Fruit fly (Drosophila melanogaster): Measurements from ENCODE around the gene Ucp4B.

Gene Ucp4B

dm6 chr2L:5999247-5999646 lies 29.6 kb downstream of the Ucp4B start, which contains the start of gene Kdm5 (continued):
- TF ChIP-seq slp2 (GFP tag; optimal IDR thresholded peaks at IDR 0.05) (no peak), CG1024 (GFP tag; IDR thresholded peaks at IDR 0.05) (no peak), jigr1 (GFP tag; IDR thresholded peaks at IDR 0.05) (no peak), bigmax (GFP tag; optimal IDR thresholded peaks at IDR 0.05) (peak; percentile 31), CG6791 (GFP tag; IDR thresholded peaks at IDR 0.05; ENCODE audit: partially characterized antibody) (peak; percentile 55), CG11247 (GFP tag; IDR thresholded peaks at IDR 0.05) (peak; percentile 41; the same call in 1 of the 2 replicates), CG11398 (GFP tag; optimal IDR thresholded peaks at IDR 0.05) (peak; percentile 6), psq (GFP tag; optimal IDR thresholded peaks at IDR 0.05) (no peak), Blimp-1 (GFP tag; optimal IDR thresholded peaks at IDR 0.05) (no peak), CG2129 (GFP tag; IDR thresholded peaks at IDR 0.05; ENCODE audit: partially characterized antibody) (no peak), tll (GFP tag; optimal IDR thresholded peaks at IDR 0.05) (no peak), CG12942 (GFP tag; optimal IDR thresholded peaks at IDR 0.05) (no peak), her (GFP tag; optimal IDR thresholded peaks at IDR 0.05) (no peak), CG17359 (tag; optimal IDR thresholded peaks at IDR 0.05) (no peak), CG31388 (GFP tag; optimal IDR thresholded peaks at IDR 0.05) (no peak), bbx (GFP tag; IDR thresholded peaks at IDR 0.05; ENCODE audit: partially characterized antibody) (no peak; the same call in 1 of the 2 replicates), CG6654 (GFP tag; optimal IDR thresholded peaks at IDR 0.05) (no peak), trh (GFP tag; optimal IDR thresholded peaks at IDR 0.05) (no peak), C15 (GFP tag; IDR thresholded peaks at IDR 0.05) (no peak), Mes4 (GFP tag; optimal IDR thresholded peaks at IDR 0.05) (peak; percentile 14), Sin3A (optimal IDR thresholded peaks at IDR 0.05) (peak; percentile 49), CG17361 (GFP tag; IDR thresholded peaks at IDR 0.05) (no peak), luna (GFP tag; optimal IDR thresholded peaks at IDR 0.05) (no peak), hth (optimal IDR thresholded peaks at IDR 0.05) (no peak), Kr (GFP tag; optimal IDR thresholded peaks at IDR 0.05) (no peak), CG34422 (GFP tag; IDR thresholded peaks at IDR 0.05) (peak; percentile 65; the same call in 2 of the 3 replicates), CG7963 (GFP tag; IDR thresholded peaks at IDR 0.05; ENCODE audit: partially characterized antibody) (no peak), Doc2 (GFP tag; IDR thresholded peaks at IDR 0.05) (no peak), fd96Cb (tag; optimal IDR thresholded peaks at IDR 0.05) (no peak), HmgD (GFP tag; optimal IDR thresholded peaks at IDR 0.05) (peak; percentile 62), dan (GFP tag; IDR thresholded peaks at IDR 0.05) (no peak), Meics (GFP tag; optimal IDR thresholded peaks at IDR 0.05) (peak; percentile 39), vvl (GFP tag; IDR thresholded peaks at IDR 0.05) (peak; percentile 61), Stat92E (GFP tag; optimal IDR thresholded peaks at IDR 0.05) (peak in 1 of 3 experiments; percentile 4), CG9797 (GFP tag; optimal IDR thresholded peaks at IDR 0.05) (peak; percentile 89), CG16813 (GFP tag; IDR thresholded peaks at IDR 0.05; ENCODE audit: partially characterized antibody) (0 out of 3 replicates have a peak, but pooled peaks have one; percentile 36), CG4707 (GFP tag; optimal IDR thresholded peaks at IDR 0.05) (no peak), Hr78 (GFP tag; optimal IDR thresholded peaks at IDR 0.05) (peak in 1 of 2 experiments; percentile 80), oc (tag; optimal IDR thresholded peaks at IDR 0.05) (no peak), CG32767 (GFP tag; IDR thresholded peaks at IDR 0.05) (no peak), scrt (GFP tag; optimal IDR thresholded peaks at IDR 0.05) (no peak), CG4424 (GFP tag; optimal IDR thresholded peaks at IDR 0.05) (no peak), Six4 (GFP tag; optimal IDR thresholded peaks at IDR 0.05) (no peak), ems (GFP tag; optimal IDR thresholded peaks at IDR 0.05) (no peak), org-1 (GFP tag; optimal IDR thresholded peaks at IDR 0.05) (no peak), Hey (tag; optimal IDR thresholded peaks at IDR 0.05) (no peak), Antp (GFP tag; optimal IDR thresholded peaks at IDR 0.05) (no peak), Mad (GFP tag; optimal IDR thresholded peaks at IDR 0.05) (no peak), CG10543 (GFP tag; optimal IDR thresholded peaks at IDR 0.05) (peak; percentile 78), z (GFP tag; IDR thresholded peaks at IDR 0.05) (no peak), CG10267 (tag; optimal IDR thresholded peaks at IDR 0.05) (peak; percentile 94)

Measured in whole organism, embryonic.